Worm (Caenorhabditis elegans) whole organism, L1 larva: ENCODE data around the gene Y47D7A.18.

ENCODE experiments used
- alr-1 ChIP-seq: fragments of 200-800 bp; sonication (Bioruptor generic); optimal IDR thresholded peaks from 2 replicates; lab custom pipeline; 2018; ENCODE audit warnings: borderline replicate concordance, mild to moderate bottlenecking, missing genetic modification characterization, missing compliant biosample characterization
- nhr-77 ChIP-seq: fragments of 150-350 bp; optimal IDR thresholded peaks from 2 replicates; lab custom pipeline; 2014; ENCODE audit warnings: missing biosample characterization, missing genetic modification characterization
- skn-1 ChIP-seq: fragments of 150-350 bp; optimal IDR thresholded peaks from 2 replicates; lab custom pipeline; 2014; ENCODE audit warnings: missing biosample characterization, missing genetic modification characterization
- sup-37 ChIP-seq: fragments of 200-800 bp; sonication (Bioruptor generic); optimal IDR thresholded peaks from 2 replicates; lab custom pipeline; 2018; ENCODE audit warnings: mild to moderate bottlenecking, missing genetic modification characterization, missing compliant biosample characterization
- tbx-2 ChIP-seq: sonication (generic microtip); optimal IDR thresholded peaks from 2 replicates; lab custom pipeline; 2016; ENCODE audit warnings: missing genetic modification characterization, missing compliant biosample characterization
- unc-62 ChIP-seq: fragments of 150-350 bp; optimal IDR thresholded peaks from 2 replicates; lab custom pipeline; 2014; ENCODE audit warnings: missing biosample characterization, missing genetic modification reagents, missing genetic modification characterization

ce11 chrV:4414613-4415071, 2.0 kb downstream of the Y47D7A.18 start, which contains the start of gene grl-5:
- TF ChIP-seq sup-37 (no peak), nhr-77 (no peak), skn-1 (no peak), unc-62 (GFP tag; lab: Kevin White, UChicago) (no peak), tbx-2 (no peak), alr-1 (tag; lab: Kevin White, UChicago) (no peak)
